Worm (Caenorhabditis elegans) whole organism, L1 larva: ENCODE results near the gene F01D5.2.

Experiments used
- ceh-82 ChIP-seq, 3 experiments: fragments of 150-350 bp in 1 of 3; sonication (generic microtip) in 2 of 3; optimal IDR thresholded peaks; 2 replicates each; lab custom pipeline; 2014 to 2017; ENCODE audit warnings: missing biosample characterization in 3 of 3, missing genetic modification characterization in 3 of 3
- ces-1 ChIP-seq: fragments of 150-350 bp; optimal IDR thresholded peaks from 2 replicates; lab custom pipeline; 2014; ENCODE audit warnings: missing biosample characterization, missing genetic modification reagents, missing genetic modification characterization
- dpl-1 ChIP-seq, 3 experiments: fragments of 150-350 bp in 2 of 3; sonication (generic microtip) in 1 of 3; optimal IDR thresholded peaks; 2 replicates each; lab custom pipeline; 2014 to 2017; ENCODE audit warnings: missing biosample characterization in 3 of 3, missing genetic modification characterization in 3 of 3, missing genetic modification reagents in 3 of 3
- dsc-1 ChIP-seq: sonication (generic microtip); optimal IDR thresholded peaks from 2 replicates; lab custom pipeline; 2016; ENCODE audit warnings: mild to moderate bottlenecking, missing genetic modification characterization, missing compliant biosample characterization
- efl-3 ChIP-seq: fragments of 200-800 bp; sonication (Bioruptor generic); optimal IDR thresholded peaks from 2 replicates; lab custom pipeline; 2018; ENCODE audit warnings: mild to moderate bottlenecking, missing genetic modification characterization, missing compliant biosample characterization
- fkh-4 ChIP-seq: sonication (generic microtip); optimal IDR thresholded peaks from 2 replicates; lab custom pipeline; 2016; ENCODE audit warnings: missing compliant biosample characterization, missing genetic modification characterization, borderline replicate concordance
- lin-13 ChIP-seq: fragments of 150-350 bp; optimal IDR thresholded peaks from 2 replicates; lab custom pipeline; 2014; ENCODE audit warnings: missing biosample characterization, missing genetic modification reagents, missing genetic modification characterization
- nhr-237 ChIP-seq: fragments of 150-350 bp; optimal IDR thresholded peaks from 2 replicates; lab custom pipeline; 2014; ENCODE audit warnings: missing biosample characterization, missing genetic modification characterization
- nhr-28 ChIP-seq: fragments of 150-350 bp; optimal IDR thresholded peaks from 2 replicates; lab custom pipeline; 2014; ENCODE audit warnings: missing biosample characterization, missing genetic modification characterization
- nhr-71 ChIP-seq: sonication (generic microtip); optimal IDR thresholded peaks from 2 replicates; lab custom pipeline; 2016; ENCODE audit warnings: mild to moderate bottlenecking, missing genetic modification characterization, moderate library complexity, missing compliant biosample characterization
- nhr-84 ChIP-seq: sonication (generic microtip); optimal IDR thresholded peaks from 2 replicates; lab custom pipeline; 2017; ENCODE audit warnings: missing biosample characterization, missing genetic modification characterization
- skn-1 ChIP-seq: fragments of 150-350 bp; optimal IDR thresholded peaks from 2 replicates; lab custom pipeline; 2014; ENCODE audit warnings: missing biosample characterization, missing genetic modification characterization
- unc-62 ChIP-seq: fragments of 150-350 bp; optimal IDR thresholded peaks from 2 replicates; lab custom pipeline; 2014; ENCODE audit warnings: missing biosample characterization, missing genetic modification reagents, missing genetic modification characterization
- zag-1 ChIP-seq: fragments of 150-350 bp; optimal IDR thresholded peaks from 2 replicates; lab custom pipeline; 2014; ENCODE audit warnings: missing biosample characterization, missing genetic modification characterization

- TF ChIP-seq ces-1 (GFP tag; lab: Kevin White, UChicago), result no peak
- no peak for TF ChIP-seq zag-1
- no peak for TF ChIP-seq fkh-4
- TF ChIP-seq efl-3, result no peak
- no peak for TF ChIP-seq dsc-1 (tag; lab: Kevin White, UChicago)
- no peak for TF ChIP-seq skn-1
- no peak for TF ChIP-seq nhr-84 (tag; lab: Kevin White, UChicago)
- no peak for TF ChIP-seq dpl-1 (GFP tag; optimal IDR thresholded peaks at IDR 0.05; lab: Kevin White, UChicago)
- TF ChIP-seq lin-13, result no peak
- TF ChIP-seq unc-62 (GFP tag; lab: Kevin White, UChicago), result no peak
- no peak for TF ChIP-seq nhr-237 (tag; lab: Kevin White, UChicago)
- TF ChIP-seq nhr-28 (tag; lab: Kevin White, UChicago), result no peak
- TF ChIP-seq nhr-71 (tag; lab: Kevin White, UChicago), result no peak
- no peak for TF ChIP-seq ceh-82 (tag; optimal IDR thresholded peaks at IDR 0.05; lab: Kevin White, UChicago)
Observed at ce11 chrII:13994934-13995333, 3.9 kb downstream of the F01D5.2 start, which contains the start of gene Y39G8B.7.
